Worm (Caenorhabditis elegans): ENCODE data around the gene dyf-4.
A peak's percentile ranks its signal among the peaks of the same experiment; 100 is the strongest.

dyf-4 gene

DNA sequence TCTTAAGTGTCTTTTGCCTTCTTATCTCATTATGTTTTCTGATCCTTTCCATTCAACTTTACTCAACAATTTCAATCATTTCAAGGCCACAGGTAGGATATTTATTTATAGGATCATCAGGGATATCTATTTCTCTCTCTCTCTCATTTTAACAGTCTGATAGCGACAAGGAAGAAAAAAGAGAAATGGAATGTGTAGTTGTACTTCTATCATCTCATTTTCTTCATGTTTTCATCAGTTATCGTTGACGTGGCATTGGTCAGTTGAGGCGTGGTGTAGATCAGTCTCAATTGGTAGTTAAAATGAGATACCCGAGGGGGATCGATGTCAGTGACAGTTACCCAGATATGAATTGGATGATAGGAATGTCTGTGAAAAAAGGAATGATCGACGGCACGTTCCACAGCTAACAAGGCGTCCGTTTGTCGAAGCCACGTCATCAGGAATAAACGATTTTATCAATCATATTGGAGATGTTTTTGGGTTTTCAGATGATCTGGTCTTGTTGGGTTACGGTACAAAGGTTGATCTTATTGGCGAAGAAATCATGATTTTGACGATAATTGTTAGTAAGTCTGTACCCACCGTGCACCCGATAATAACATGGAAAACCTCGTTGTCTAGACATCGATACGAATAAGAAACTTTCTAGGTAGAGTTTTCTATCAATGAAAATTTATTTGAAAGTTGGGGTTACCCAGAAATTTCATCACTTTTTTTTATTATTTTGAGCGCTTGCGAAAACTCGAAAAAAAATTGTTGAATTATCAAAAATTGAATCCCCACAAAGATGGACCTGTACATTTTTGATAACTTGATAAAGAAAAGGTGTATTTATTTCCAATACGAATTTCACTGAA is 28.9 kb upstream of the dyf-4 start:
- no peak for TF ChIP-seq aly-2 (tag; optimal IDR thresholded peaks at IDR 0.05)
- TF ChIP-seq R02D3.7 (tag; optimal IDR thresholded peaks at IDR 0.05): no peak
- TF ChIP-seq elt-1 (tag; optimal IDR thresholded peaks at IDR 0.05): no peak
- no peak for TF ChIP-seq mab-5 (tag; optimal IDR thresholded peaks at IDR 0.05)
- TF ChIP-seq unc-62 (GFP tag; optimal IDR thresholded peaks at IDR 0.05): no peak
- TF ChIP-seq sma-3 (GFP tag; optimal IDR thresholded peaks at IDR 0.05): peak; percentile 80
- no peak for TF ChIP-seq unc-55 (GFP tag; optimal IDR thresholded peaks at IDR 0.05)
- TF ChIP-seq blmp-1 (tag; optimal IDR thresholded peaks at IDR 0.05; ENCODE audit: insufficient read depth): peak; percentile 85
- TF ChIP-seq F13H6.1 (tag; optimal IDR thresholded peaks at IDR 0.05): no peak
- TF ChIP-seq unc-39 (tag; optimal IDR thresholded peaks at IDR 0.05): no peak
- TF ChIP-seq nhr-23 (tag; optimal IDR thresholded peaks at IDR 0.05): no peak
- peak; percentile 83 for TF ChIP-seq egl-27 (tag; optimal IDR thresholded peaks at IDR 0.05)
- peak; percentile 34 for TF ChIP-seq nhr-129 (tag; optimal IDR thresholded peaks at IDR 0.05)
- peak; percentile 15 for TF ChIP-seq fos-1 (tag; optimal IDR thresholded peaks at IDR 0.05)
- TF ChIP-seq zag-1 (tag; optimal IDR thresholded peaks at IDR 0.05): no peak
- TF ChIP-seq nhr-11 (tag; optimal IDR thresholded peaks at IDR 0.05): no peak
- TF ChIP-seq skn-1 (tag; optimal IDR thresholded peaks at IDR 0.05): no peak
- TF ChIP-seq nhr-6 (tag; optimal IDR thresholded peaks at IDR 0.05): no peak
- TF ChIP-seq nhr-25 (tag; optimal IDR thresholded peaks at IDR 0.05): peak; percentile 76
- no peak for TF ChIP-seq ztf-11 (tag; optimal IDR thresholded peaks at IDR 0.05)
- peak; percentile 82 for TF ChIP-seq sma-9 (GFP tag; optimal IDR thresholded peaks at IDR 0.05)
- TF ChIP-seq sma-9 (tag; optimal IDR thresholded peaks at IDR 0.05): no peak
- TF ChIP-seq peb-1 (tag; optimal IDR thresholded peaks at IDR 0.05): no peak
- peak; percentile 81 for TF ChIP-seq nhr-21 (tag; optimal IDR thresholded peaks at IDR 0.05)
- peak; percentile 39 for TF ChIP-seq gmeb-1 (tag; optimal IDR thresholded peaks at IDR 0.05)
- no peak for TF ChIP-seq dmd-4 (tag; optimal IDR thresholded peaks at IDR 0.05)
- TF ChIP-seq Y55F3AM.14 (GFP tag; optimal IDR thresholded peaks at IDR 0.05): no peak
- no peak for TF ChIP-seq snpc-4 (tag; optimal IDR thresholded peaks at IDR 0.05)
- TF ChIP-seq mbf-1 (tag; optimal IDR thresholded peaks at IDR 0.05): no peak
- TF ChIP-seq mdl-1 (tag; optimal IDR thresholded peaks at IDR 0.05): no peak
- peak; percentile 93 for TF ChIP-seq crh-2 (tag; optimal IDR thresholded peaks at IDR 0.05)

DNA sequence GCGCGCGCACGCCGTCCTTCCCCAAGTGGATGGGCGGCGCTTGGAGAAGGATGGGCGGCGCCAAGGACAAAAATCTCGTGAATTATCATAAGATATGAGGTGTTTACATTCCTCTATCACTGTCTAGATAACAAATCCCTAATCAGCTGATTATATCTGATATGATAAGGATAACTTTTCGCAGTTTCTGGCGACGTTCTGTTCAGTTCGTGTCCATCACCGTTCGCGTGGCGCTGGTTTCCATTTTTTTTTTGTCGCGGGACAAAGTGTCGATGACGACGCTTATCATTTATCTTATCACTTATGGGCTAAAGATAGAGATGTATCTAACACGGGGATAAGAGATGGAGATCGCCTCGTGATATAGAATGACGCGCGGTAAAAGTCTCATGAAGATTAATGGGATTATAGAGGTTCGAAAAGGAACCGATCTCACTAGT is 27.8 kb upstream of the dyf-4 start:
- TF ChIP-seq nhr-23 (tag; optimal IDR thresholded peaks at IDR 0.05) (no peak), sma-9 (GFP tag; optimal IDR thresholded peaks at IDR 0.05) (peak; percentile 70), sma-9 (tag; optimal IDR thresholded peaks at IDR 0.05) (no peak), ama-1 (optimal IDR thresholded peaks at IDR 0.05) (no peak), unc-39 (tag; optimal IDR thresholded peaks at IDR 0.05) (no peak), sem-4 (tag; optimal IDR thresholded peaks at IDR 0.05) (no peak), egl-27 (tag; optimal IDR thresholded peaks at IDR 0.05) (peak; percentile 66), elt-3 (tag; optimal IDR thresholded peaks at IDR 0.05) (no peak), aly-2 (tag; optimal IDR thresholded peaks at IDR 0.05) (no peak), nhr-10 (tag; optimal IDR thresholded peaks at IDR 0.05) (no peak), nhr-25 (tag; optimal IDR thresholded peaks at IDR 0.05) (peak; percentile 57), blmp-1 (tag; optimal IDR thresholded peaks at IDR 0.05; ENCODE audit: insufficient read depth) (peak; percentile 60), F13H6.1 (tag; optimal IDR thresholded peaks at IDR 0.05) (peak; percentile 7), ztf-1 (GFP tag; conservative IDR thresholded peaks at IDR 0.05) (no peak), zag-1 (tag; optimal IDR thresholded peaks at IDR 0.05) (no peak), mbf-1 (tag; optimal IDR thresholded peaks at IDR 0.05) (no peak), alr-1 (tag; optimal IDR thresholded peaks at IDR 0.05) (no peak), nhr-129 (tag; optimal IDR thresholded peaks at IDR 0.05) (no peak), crh-2 (tag; optimal IDR thresholded peaks at IDR 0.05) (no peak), dmd-4 (tag; optimal IDR thresholded peaks at IDR 0.05) (no peak), lin-11 (tag; optimal IDR thresholded peaks at IDR 0.05) (no peak), sma-3 (GFP tag; optimal IDR thresholded peaks at IDR 0.05) (peak; percentile 67), lin-13 (GFP tag; optimal IDR thresholded peaks at IDR 0.05) (no peak), ztf-11 (tag; optimal IDR thresholded peaks at IDR 0.05) (no peak), nhr-6 (tag; optimal IDR thresholded peaks at IDR 0.05) (no peak), nhr-77 (tag; optimal IDR thresholded peaks at IDR 0.05) (no peak), mdl-1 (tag; optimal IDR thresholded peaks at IDR 0.05) (peak; percentile 30 to 45), ztf-4 (tag; optimal IDR thresholded peaks at IDR 0.05) (no peak), R02D3.7 (tag; optimal IDR thresholded peaks at IDR 0.05) (no peak), fos-1 (tag; optimal IDR thresholded peaks at IDR 0.05) (peak; percentile 49), Y55F3AM.14 (GFP tag; optimal IDR thresholded peaks at IDR 0.05) (peak; percentile 2), peb-1 (tag; optimal IDR thresholded peaks at IDR 0.05) (no peak), nhr-21 (tag; optimal IDR thresholded peaks at IDR 0.05) (peak; percentile 90), ceh-16 (tag; optimal IDR thresholded peaks at IDR 0.05) (no peak), gmeb-1 (tag; optimal IDR thresholded peaks at IDR 0.05) (peak; percentile 12), nhr-11 (tag; optimal IDR thresholded peaks at IDR 0.05) (no peak), elt-1 (tag; optimal IDR thresholded peaks at IDR 0.05) (no peak), unc-62 (GFP tag; optimal IDR thresholded peaks at IDR 0.05) (no peak), lin-39 (tag; optimal IDR thresholded peaks at IDR 0.05) (no peak), nhr-12 (tag; optimal IDR thresholded peaks at IDR 0.05) (no peak), unc-55 (GFP tag; optimal IDR thresholded peaks at IDR 0.05) (no peak), ceh-82 (tag; optimal IDR thresholded peaks at IDR 0.05) (no peak), ZK546.5 (tag; optimal IDR thresholded peaks at IDR 0.05) (no peak), nhr-237 (tag; optimal IDR thresholded peaks at IDR 0.05) (no peak), snpc-4 (tag; optimal IDR thresholded peaks at IDR 0.05) (no peak), mab-5 (tag; optimal IDR thresholded peaks at IDR 0.05) (no peak)

All from whole organism, L2 larva.